Worm (Caenorhabditis elegans) whole organism, L4/young adult: Measurements from ENCODE around the gene srh-297.

Experiments used
- W03F9.2 ChIP-seq: fragments of 150-350 bp; optimal IDR thresholded peaks from 2 replicates; lab custom pipeline; 2014; ENCODE audit warnings: missing biosample characterization, missing genetic modification characterization
- dao-5 ChIP-seq: sonication (generic microtip); optimal IDR thresholded peaks from 2 replicates; lab custom pipeline; 2016; ENCODE audit warnings: missing genotype, missing genetic modification characterization, moderate library complexity, missing compliant biosample characterization
- him-1 ChIP-seq: sonication (generic microtip); optimal IDR thresholded peaks from 2 replicates; lab custom pipeline; 2016; ENCODE audit warnings: missing genotype, missing genetic modification reagents, missing genetic modification characterization, missing compliant biosample characterization

- TF ChIP-seq him-1 (tag; lab: Kevin White, UChicago), result no peak
- no peak for TF ChIP-seq dao-5 (tag; lab: Kevin White, UChicago)
- no peak for TF ChIP-seq W03F9.2
Measured at ce11 chrII:3274923-3275322, 44.6 kb upstream of the srh-297 start, which contains the start of gene F02E11.3.
